Worm (Caenorhabditis elegans) whole organism, young adult: ENCODE data around the gene srh-79.

ENCODE experiments used
- B0035.1 ChIP-seq: sonication (generic microtip); optimal IDR thresholded peaks from 2 replicates; lab custom pipeline; 2016; ENCODE audit warnings: missing genetic modification characterization, mild to moderate bottlenecking, missing compliant biosample characterization, missing genotype, missing genetic modification reagents
- F33H1.4 ChIP-seq: fragments of 200-800 bp; sonication (Bioruptor generic); IDR thresholded peaks from 2 replicates; pipeline ENCODE4 v1.3.6; 2022; ENCODE audit warnings: missing genetic modification reagents, missing genetic modification characterization, missing compliant biosample characterization
- F52B5.7 ChIP-seq: sonication (generic microtip); optimal IDR thresholded peaks from 2 replicates; lab custom pipeline; 2016; ENCODE audit warnings: mild to moderate bottlenecking, missing genetic modification characterization, missing compliant biosample characterization
- F57A8.1 ChIP-seq: fragments of 200-800 bp; sonication (Bioruptor generic); optimal IDR thresholded peaks from 2 replicates; lab custom pipeline; 2018; ENCODE audit warnings: mild to moderate bottlenecking, missing genetic modification characterization, moderate library complexity, missing compliant biosample characterization
- K11D2.4 ChIP-seq: fragments of 200-800 bp; sonication (Bioruptor generic); IDR thresholded peaks from 2 replicates; pipeline ENCODE4 v1.3.6; 2022; ENCODE audit warnings: missing genetic modification reagents, missing genetic modification characterization, missing compliant biosample characterization
- T26A5.8 ChIP-seq: sonication (generic microtip); optimal IDR thresholded peaks from 2 replicates; lab custom pipeline; 2016; ENCODE audit warnings: missing genetic modification characterization, missing compliant biosample characterization
- Y53G8AR.9 ChIP-seq: fragments of 200-800 bp; sonication (Bioruptor generic); conservative IDR thresholded peaks from 2 replicates; pipeline ENCODE4 v1.3.6; 2022; ENCODE audit warnings: missing genetic modification reagents, missing genetic modification characterization, missing compliant biosample characterization
- Y56A3A.18 ChIP-seq: fragments of 200-800 bp; sonication (Bioruptor generic); IDR thresholded peaks from 2 replicates; pipeline ENCODE4 v1.3.6; 2022; ENCODE audit warnings: missing genetic modification reagents, missing genetic modification characterization, missing compliant biosample characterization
- Y95B8A.8 ChIP-seq: fragments of 200-800 bp; sonication (Bioruptor generic); IDR thresholded peaks from 2 replicates; pipeline ENCODE4 v1.3.6; 2022; ENCODE audit warnings: missing genetic modification reagents, missing genetic modification characterization, missing compliant biosample characterization
- aptf-3 ChIP-seq: fragments of 200-800 bp; sonication (Bioruptor generic); IDR thresholded peaks from 2 replicates; pipeline ENCODE4 v1.3.6; 2022; ENCODE audit warnings: missing genetic modification characterization, missing compliant biosample characterization
- athp-1 ChIP-seq: sonication (generic microtip); optimal IDR thresholded peaks from 2 replicates; lab custom pipeline; 2017; ENCODE audit warnings: mild to moderate bottlenecking, missing genetic modification characterization, missing compliant biosample characterization
- attf-6 ChIP-seq: fragments of 200-800 bp; sonication (Bioruptor generic); IDR thresholded peaks from 2 replicates; pipeline ENCODE4 v1.3.6; 2022; ENCODE audit warnings: missing genetic modification reagents, missing genetic modification characterization, missing compliant biosample characterization
- bed-1 ChIP-seq: fragments of 200-800 bp; sonication (Bioruptor generic); IDR thresholded peaks from 2 replicates; pipeline ENCODE4 v1.3.6; 2022; ENCODE audit warnings: missing genetic modification reagents, missing genetic modification characterization, missing compliant biosample characterization
- bed-2 ChIP-seq: fragments of 200-800 bp; sonication (Bioruptor generic); IDR thresholded peaks from 2 replicates; pipeline ENCODE4 v1.3.6; 2022; ENCODE audit warnings: missing genetic modification reagents, missing genetic modification characterization, missing compliant biosample characterization
- cebp-1 ChIP-seq, 2 experiments: fragments of 200-800 bp in 1 of 2; sonication (Bioruptor generic) in 1 of 2; sonication (generic microtip) in 1 of 2; IDR thresholded peaks in 1 of 2; optimal IDR thresholded peaks in 1 of 2; 2 replicates each; pipeline versions ENCODE4 v1.3.6 to Lab custom; 2017 to 2022; ENCODE audit warnings: missing compliant biosample characterization in 2 of 2, missing genetic modification characterization in 2 of 2, mild to moderate bottlenecking in 1 of 2, missing genetic modification reagents in 1 of 2, moderate library complexity in 1 of 2
- ceh-27 ChIP-seq: fragments of 200-800 bp; sonication (Bioruptor generic); optimal IDR thresholded peaks from 2 replicates; lab custom pipeline; 2018; ENCODE audit warnings: mild to moderate bottlenecking, missing genetic modification characterization, moderate library complexity, missing compliant biosample characterization
- ceh-40 ChIP-seq: fragments of 200-800 bp; sonication (Bioruptor generic); IDR thresholded peaks from 2 replicates; pipeline ENCODE4 v1.3.6; 2022; ENCODE audit warnings: missing genetic modification characterization, missing compliant biosample characterization
- chd-7 ChIP-seq: sonication (generic microtip); optimal IDR thresholded peaks from 2 replicates; lab custom pipeline; 2016; ENCODE audit warnings: mild to moderate bottlenecking, missing genetic modification characterization, moderate library complexity, missing compliant biosample characterization
- die-1 ChIP-seq: sonication (generic microtip); optimal IDR thresholded peaks from 2 replicates; lab custom pipeline; 2016; ENCODE audit warnings: missing genotype, mild to moderate bottlenecking, missing genetic modification characterization, missing compliant biosample characterization
- dpff-1 ChIP-seq: sonication (generic microtip); optimal IDR thresholded peaks from 2 replicates; lab custom pipeline; 2017; ENCODE audit warnings: mild to moderate bottlenecking, missing genetic modification characterization, missing compliant biosample characterization
- egl-18 ChIP-seq: fragments of 200-800 bp; sonication (Bioruptor generic); IDR thresholded peaks from 2 replicates; pipeline ENCODE4 v1.3.6; 2022; ENCODE audit warnings: missing genetic modification reagents, missing genetic modification characterization, missing compliant biosample characterization
- egl-44 ChIP-seq: fragments of 200-800 bp; sonication (Bioruptor generic); IDR thresholded peaks from 2 replicates; pipeline ENCODE4 v1.3.6; 2022; ENCODE audit warnings: missing genetic modification reagents, missing genetic modification characterization, missing compliant biosample characterization
- ekl-4 ChIP-seq: fragments of 200-800 bp; sonication (Bioruptor generic); IDR thresholded peaks from 2 replicates; pipeline ENCODE4 v1.3.6; 2022; ENCODE audit warnings: missing genetic modification reagents, missing genetic modification characterization, missing compliant biosample characterization
- hrde-1 ChIP-seq: sonication (generic microtip); optimal IDR thresholded peaks from 2 replicates; lab custom pipeline; 2016; ENCODE audit warnings: missing genetic modification characterization, mild to moderate bottlenecking, missing compliant biosample characterization, moderate library complexity, missing genotype, missing genetic modification reagents, borderline replicate concordance
- hsf-1 ChIP-seq: fragments of 200-800 bp; sonication (Bioruptor generic); IDR thresholded peaks from 2 replicates; pipeline ENCODE4 v1.3.6; 2022; ENCODE audit warnings: missing genetic modification reagents, missing genetic modification characterization, missing compliant biosample characterization
- let-526 ChIP-seq: fragments of 200-800 bp; sonication (Bioruptor generic); IDR thresholded peaks from 2 replicates; pipeline ENCODE4 v1.3.6; 2022; ENCODE audit warnings: missing genetic modification reagents, missing genetic modification characterization, missing compliant biosample characterization
- let-607 ChIP-seq, 2 experiments: fragments of 200-800 bp in 1 of 2; sonication (Bioruptor generic) in 1 of 2; sonication (generic microtip) in 1 of 2; optimal IDR thresholded peaks; 2 replicates each; lab custom pipeline; 2016 to 2018; ENCODE audit warnings: mild to moderate bottlenecking in 2 of 2, missing compliant biosample characterization in 2 of 2, missing genetic modification characterization in 2 of 2, moderate library complexity in 2 of 2, missing genotype in 1 of 2
- lsl-1 ChIP-seq: fragments of 200-800 bp; sonication (Bioruptor generic); optimal IDR thresholded peaks from 2 replicates; lab custom pipeline; 2018; ENCODE audit warnings: mild to moderate bottlenecking, missing genetic modification characterization, moderate library complexity, missing compliant biosample characterization
- lsy-27 ChIP-seq: sonication (generic microtip); optimal IDR thresholded peaks from 2 replicates; lab custom pipeline; 2017; ENCODE audit warnings: missing genetic modification characterization, mild to moderate bottlenecking, missing compliant biosample characterization, antibody characterized with exemption, missing genotype, borderline replicate concordance; ENCODE audit not compliant: insufficient read depth
- madf-3 ChIP-seq: fragments of 200-800 bp; sonication (Bioruptor generic); IDR thresholded peaks from 2 replicates; pipeline ENCODE4 v1.3.6; 2022; ENCODE audit warnings: missing genetic modification reagents, missing genetic modification characterization, missing compliant biosample characterization
- mel-28 ChIP-seq: sonication (generic microtip); optimal IDR thresholded peaks from 2 replicates; lab custom pipeline; 2016; ENCODE audit warnings: borderline replicate concordance, mild to moderate bottlenecking, missing genetic modification characterization, missing compliant biosample characterization
- nfya-2 ChIP-seq: fragments of 200-800 bp; sonication (Bioruptor generic); IDR thresholded peaks from 2 replicates; pipeline ENCODE4 v1.3.6; 2022; ENCODE audit warnings: missing genetic modification reagents, missing genetic modification characterization, missing compliant biosample characterization
- nhr-120 ChIP-seq: fragments of 200-800 bp; sonication (Bioruptor generic); IDR thresholded peaks from 2 replicates; pipeline ENCODE4 v1.3.6; 2022; ENCODE audit warnings: missing genetic modification characterization, missing compliant biosample characterization
- nhr-80 ChIP-seq: sonication (generic microtip); optimal IDR thresholded peaks from 2 replicates; lab custom pipeline; 2016; ENCODE audit warnings: missing genetic modification characterization, missing compliant biosample characterization
- nhr-90 ChIP-seq: sonication (generic microtip); optimal IDR thresholded peaks from 2 replicates; lab custom pipeline; 2016; ENCODE audit warnings: missing genotype, mild to moderate bottlenecking, missing genetic modification characterization, missing compliant biosample characterization
- repo-1 ChIP-seq: sonication (generic microtip); optimal IDR thresholded peaks from 2 replicates; lab custom pipeline; 2017; ENCODE audit warnings: mild to moderate bottlenecking, missing genetic modification characterization, missing compliant biosample characterization
- snpc-3.4 ChIP-seq: sonication (generic microtip); optimal IDR thresholded peaks from 2 replicates; lab custom pipeline; 2017; ENCODE audit warnings: missing genetic modification characterization, mild to moderate bottlenecking, missing compliant biosample characterization, antibody characterized with exemption, moderate library complexity, missing genotype, missing genetic modification reagents
- somi-1 ChIP-seq: fragments of 200-800 bp; sonication (Bioruptor generic); optimal IDR thresholded peaks from 2 replicates; lab custom pipeline; 2018; ENCODE audit warnings: mild to moderate bottlenecking, missing genetic modification characterization, missing compliant biosample characterization
- sptf-2 ChIP-seq: fragments of 200-800 bp; sonication (Bioruptor generic); optimal IDR thresholded peaks from 2 replicates; lab custom pipeline; 2018; ENCODE audit warnings: mild to moderate bottlenecking, missing genetic modification characterization, missing compliant biosample characterization
- unc-130 ChIP-seq: sonication (generic microtip); optimal IDR thresholded peaks from 2 replicates; lab custom pipeline; 2016; ENCODE audit warnings: missing genetic modification reagents, missing genetic modification characterization, missing compliant biosample characterization
- xnd-1 ChIP-seq: sonication (generic microtip); optimal IDR thresholded peaks from 2 replicates; lab custom pipeline; 2016; ENCODE audit warnings: missing genotype, missing genetic modification reagents, missing genetic modification characterization, missing compliant biosample characterization
- zfh-2 ChIP-seq: fragments of 200-800 bp; sonication (Bioruptor generic); conservative IDR thresholded peaks from 2 replicates; pipeline ENCODE4 v1.3.6; 2022; ENCODE audit warnings: missing genetic modification reagents, missing genetic modification characterization, missing compliant biosample characterization
- ztf-18 ChIP-seq: sonication (generic microtip); optimal IDR thresholded peaks from 2 replicates; lab custom pipeline; 2016; ENCODE audit warnings: missing genotype, mild to moderate bottlenecking, missing genetic modification characterization, missing compliant biosample characterization
- ztf-25 ChIP-seq: fragments of 200-800 bp; sonication (Bioruptor generic); IDR thresholded peaks from 2 replicates; pipeline ENCODE4 v1.3.6; 2022; ENCODE audit warnings: missing genetic modification reagents, missing genetic modification characterization, missing compliant biosample characterization

srh-79 gene

DNA sequence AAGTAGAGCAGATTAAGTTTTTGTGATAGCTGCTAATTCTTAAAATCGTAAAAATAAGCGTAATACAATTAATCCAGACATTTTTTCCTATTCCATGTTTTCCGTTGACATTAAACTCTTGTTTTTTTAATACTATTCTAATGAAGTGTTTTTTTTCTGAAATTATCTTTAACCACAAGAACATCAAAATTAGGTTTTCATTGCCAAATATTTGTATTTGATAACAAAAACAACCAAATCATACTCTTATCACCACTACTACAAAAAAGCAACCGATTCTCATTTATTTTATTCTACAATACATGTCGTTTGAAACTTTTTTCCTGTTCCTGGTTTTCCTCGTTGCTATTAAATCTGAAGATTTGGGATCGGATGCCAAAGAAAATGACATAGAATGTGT is 29.6 kb downstream of the srh-79 start, which contains the start of gene C54F6.17:
Gene C54F6.17, plus strand, starts transcription at position 301 of the 400 bp plus-strand sequence.
- TF ChIP-seq T26A5.8 (tag; lab: Kevin White, UChicago) = no peak
- no peak for TF ChIP-seq cebp-1 (GFP tag; IDR thresholded peaks at IDR 0.05; lab: Robert Waterston, UW)
- no peak for TF ChIP-seq cebp-1 (tag; optimal IDR thresholded peaks at IDR 0.05; lab: Kevin White, UChicago)
- TF ChIP-seq Y95B8A.8 (GFP tag; lab: Robert Waterston, UW) = no peak
- TF ChIP-seq athp-1 (tag; lab: Kevin White, UChicago) = no peak
- no peak for TF ChIP-seq egl-18 (GFP tag; lab: Robert Waterston, UW)
- TF ChIP-seq chd-7 = no peak
- TF ChIP-seq F33H1.4 (GFP tag; lab: Robert Waterston, UW) = no peak
- no peak for TF ChIP-seq ceh-40
- no peak for TF ChIP-seq unc-130
- no peak for TF ChIP-seq aptf-3 (GFP tag; lab: Robert Waterston, UW)

DNA sequence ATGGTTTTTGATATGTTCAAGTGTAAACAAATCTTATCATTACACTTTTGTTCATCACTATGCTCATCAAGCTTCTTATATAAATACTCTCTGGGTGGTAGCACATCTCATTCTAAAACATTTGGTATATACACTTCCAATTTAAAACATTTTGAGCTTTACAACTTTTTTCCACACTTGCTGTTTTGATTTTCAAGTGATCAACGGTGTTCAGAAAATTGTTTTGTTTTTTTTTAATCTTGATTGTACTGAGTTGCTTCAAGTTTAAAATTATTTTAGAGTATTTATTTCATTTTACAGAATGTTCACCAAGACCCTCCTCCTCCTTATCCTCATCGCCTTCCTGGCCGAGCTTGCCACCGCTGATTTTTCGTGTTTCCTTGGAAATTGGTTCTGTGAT is 31.3 kb downstream of the srh-79 start, which contains the start of gene C54F6.5:
Gene C54F6.5, plus strand, starts transcription at position 301 of the 400 bp plus-strand sequence.
- TF ChIP-seq ekl-4 (GFP tag; lab: Robert Waterston, UW) (no peak), ztf-25 (no peak), lsy-27 (no peak), attf-6 (GFP tag; lab: Robert Waterston, UW) (no peak), bed-2 (GFP tag; lab: Robert Waterston, UW) (no peak), let-607 (tag; optimal IDR thresholded peaks at IDR 0.05; lab: Kevin White, UChicago) (no peak), somi-1 (GFP tag; lab: Kevin White, UChicago) (no peak), nhr-80 (tag; lab: Kevin White, UChicago) (no peak), F33H1.4 (GFP tag; lab: Robert Waterston, UW) (no peak), nfya-2 (GFP tag; lab: Robert Waterston, UW) (no peak), repo-1 (no peak), lsl-1 (GFP tag; lab: Kevin White, UChicago) (no peak), nhr-120 (no peak), die-1 (tag; lab: Kevin White, UChicago) (no peak)
- TF ChIP-seq, all 124 proteins: peak for 0

ce11 chrV:7529840-7530239 is 32.3 kb downstream of the srh-79 start, which contains the start of gene swt-2:
swt-2 (plus strand) TSS chrV:7530140.
- TF ChIP-seq lsy-27 (no peak), snpc-3.4 (tag; lab: Kevin White, UChicago) (no peak), xnd-1 (tag; lab: Kevin White, UChicago) (no peak), ztf-25 (no peak), bed-1 (GFP tag; lab: Robert Waterston, UW) (no peak), B0035.1 (tag; lab: Kevin White, UChicago) (no peak), F33H1.4 (GFP tag; lab: Robert Waterston, UW) (no peak), lsl-1 (GFP tag; lab: Kevin White, UChicago) (no peak)

DNA sequence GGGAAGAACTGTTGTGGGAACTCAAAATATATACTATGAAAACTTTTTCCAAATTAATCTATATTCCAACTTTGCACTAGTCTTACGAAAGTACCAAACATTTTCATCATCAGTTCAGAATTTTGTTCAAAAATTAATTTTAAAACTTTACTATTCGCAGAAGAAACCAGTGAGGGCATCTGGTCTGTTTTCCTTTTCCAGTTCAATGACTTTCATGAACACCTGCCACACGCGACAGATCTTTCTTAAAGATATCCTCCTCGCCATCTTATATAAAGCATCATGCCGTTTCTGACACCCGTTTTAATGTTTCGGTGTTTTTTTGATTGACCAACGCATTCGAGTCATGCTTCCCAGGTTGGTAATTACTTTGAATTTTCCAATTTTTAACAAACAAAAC is 35.4 kb downstream of the srh-79 start, which contains the start of gene C54F6.3:
Gene C54F6.3, plus strand, starts transcription at position 301 of the 400 bp plus-strand sequence.
- no peak for TF ChIP-seq zfh-2 (GFP tag; lab: Robert Waterston, UW)
- no peak for TF ChIP-seq nhr-90 (tag; lab: Kevin White, UChicago)
- TF ChIP-seq athp-1 (tag; lab: Kevin White, UChicago) = no peak
- no peak for TF ChIP-seq ztf-18 (tag; lab: Kevin White, UChicago)
- no peak for TF ChIP-seq K11D2.4
- no peak for TF ChIP-seq egl-44 (GFP tag; lab: Robert Waterston, UW)
- TF ChIP-seq B0035.1 (tag; lab: Kevin White, UChicago) = no peak
- no peak for TF ChIP-seq F52B5.7 (tag; lab: Kevin White, UChicago)
- TF ChIP-seq let-526 = no peak
- no peak for TF ChIP-seq dpff-1 (tag; lab: Kevin White, UChicago)
- no peak for TF ChIP-seq Y53G8AR.9 (GFP tag; lab: Robert Waterston, UW)
- TF ChIP-seq mel-28 (tag; lab: Kevin White, UChicago) = no peak
- no peak for TF ChIP-seq Y56A3A.18 (GFP tag; lab: Robert Waterston, UW)
- no peak for TF ChIP-seq hrde-1 (tag; lab: Kevin White, UChicago)
- no peak for TF ChIP-seq F57A8.1
- no peak for TF ChIP-seq ceh-27
- no peak for TF ChIP-seq hsf-1 (GFP tag; lab: Robert Waterston, UW)
- no peak for TF ChIP-seq madf-3 (GFP tag; lab: Robert Waterston, UW)
- no peak for TF ChIP-seq sptf-2 (GFP tag; lab: Kevin White, UChicago)
